Comparison of ENCODE assay signal across 1 fruit fly cellular context in genomic region chr3L:19027172-19027571, dm6.
TF ChIP-seq lines count a peak whose summit lies in the region.

No protein-coding gene starts in this region.

TF ChIP-seq in whole organism, embryonic, 481 proteins besides CTCF, POLR2A, EP300 and RAD21 (continued from another document):
- peak; percentile 39 for TF ChIP-seq phol (tag; optimal IDR thresholded peaks at IDR 0.05; lab: Kevin White, UChicago)
- TF ChIP-seq al (GFP tag; IDR thresholded peaks at IDR 0.05; lab: Robert Waterston, UW), result no peak
- TF ChIP-seq wek (GFP tag; optimal IDR thresholded peaks at IDR 0.05; lab: Kevin White, UChicago), result no peak
- TF ChIP-seq CG1647 (GFP tag; optimal IDR thresholded peaks at IDR 0.05; lab: Kevin White, UChicago), result no peak
- no peak for TF ChIP-seq chm (GFP tag; IDR thresholded peaks at IDR 0.05; lab: Robert Waterston, UW)
- no peak for TF ChIP-seq Atf6 (GFP tag; IDR thresholded peaks at IDR 0.05; lab: Robert Waterston, UW)
- TF ChIP-seq CG3726 (GFP tag; IDR thresholded peaks at IDR 0.05; lab: Robert Waterston, UW), result no peak
- no peak for TF ChIP-seq CG7987 (GFP tag; optimal IDR thresholded peaks at IDR 0.05; lab: Kevin White, UChicago)
- no peak for TF ChIP-seq CG6683 (GFP tag; optimal IDR thresholded peaks at IDR 0.05; lab: Kevin White, UChicago)
- TF ChIP-seq Oaz (GFP tag; IDR thresholded peaks at IDR 0.05; lab: Robert Waterston, UW), result no peak
- TF ChIP-seq CG2875 (GFP tag; optimal IDR thresholded peaks at IDR 0.05; lab: Kevin White, UChicago), result no peak
- TF ChIP-seq sqz (GFP tag; optimal IDR thresholded peaks at IDR 0.05; lab: Kevin White, UChicago), result no peak
- peak; percentile 23 for TF ChIP-seq unpg (GFP tag; optimal IDR thresholded peaks at IDR 0.05; lab: Kevin White, UChicago)
- no peak for TF ChIP-seq Hr3 (GFP tag; optimal IDR thresholded peaks at IDR 0.05; lab: Kevin White, UChicago)
- TF ChIP-seq ATbp (GFP tag; optimal IDR thresholded peaks at IDR 0.05; lab: Kevin White, UChicago), result no peak
- no peak for TF ChIP-seq Usf (GFP tag; optimal IDR thresholded peaks at IDR 0.05; lab: Kevin White, UChicago)
- TF ChIP-seq Rfx (GFP tag; IDR thresholded peaks at IDR 0.05; lab: Robert Waterston, UW), result no peak
- no peak for TF ChIP-seq CG11247 (GFP tag; IDR thresholded peaks at IDR 0.05; lab: Robert Waterston, UW)
- no peak for TF ChIP-seq CG17612 (GFP tag; IDR thresholded peaks at IDR 0.05; lab: Robert Waterston, UW)
- no peak for TF ChIP-seq Max (GFP tag; optimal IDR thresholded peaks at IDR 0.05; lab: Kevin White, UChicago)
- TF ChIP-seq ham (GFP tag; IDR thresholded peaks at IDR 0.05; lab: Robert Waterston, UW), result no peak
- TF ChIP-seq CG4360 (GFP tag; IDR thresholded peaks at IDR 0.05; lab: Robert Waterston, UW), result no peak
- no peak for TF ChIP-seq Kr (GFP tag; optimal IDR thresholded peaks at IDR 0.05; lab: Kevin White, UChicago)
- no peak for TF ChIP-seq Pdp1 (GFP tag; optimal IDR thresholded peaks at IDR 0.05; lab: Kevin White, UChicago)
- no peak for TF ChIP-seq slou (GFP tag; optimal IDR thresholded peaks at IDR 0.05; lab: Kevin White, UChicago)
- peak; percentile 51 for TF ChIP-seq dmrt99B (tag; optimal IDR thresholded peaks at IDR 0.05; lab: Kevin White, UChicago)
- no peak for TF ChIP-seq HLH3B (GFP tag; IDR thresholded peaks at IDR 0.05; lab: Robert Waterston, UW)
- no peak for TF ChIP-seq fu2 (GFP tag; optimal IDR thresholded peaks at IDR 0.05; lab: Kevin White, UChicago)
- no peak for TF ChIP-seq cato (GFP tag; optimal IDR thresholded peaks at IDR 0.05; lab: Kevin White, UChicago; ENCODE audit: borderline replicate concordance)
- TF ChIP-seq CG16779 (GFP tag; IDR thresholded peaks at IDR 0.05; lab: Robert Waterston, UW), result no peak
- no peak for TF ChIP-seq CG2116 (GFP tag; optimal IDR thresholded peaks at IDR 0.05; lab: Kevin White, UChicago)
- no peak for TF ChIP-seq CG8765 (GFP tag; IDR thresholded peaks at IDR 0.05; lab: Robert Waterston, UW)
- no peak for TF ChIP-seq CG7786 (GFP tag; optimal IDR thresholded peaks at IDR 0.05; lab: Kevin White, UChicago)
- no peak for TF ChIP-seq nerfin-1 (tag; optimal IDR thresholded peaks at IDR 0.05; lab: Kevin White, UChicago)
- TF ChIP-seq HLH4C (GFP tag; IDR thresholded peaks at IDR 0.05; lab: Robert Waterston, UW; ENCODE audit: partially characterized antibody), result no peak
- no peak for TF ChIP-seq run (tag; optimal IDR thresholded peaks at IDR 0.05; lab: Kevin White, UChicago)
- TF ChIP-seq CG6254 (GFP tag; optimal IDR thresholded peaks at IDR 0.05; lab: Kevin White, UChicago), result no peak
- no peak for TF ChIP-seq CG42726 (GFP tag; IDR thresholded peaks at IDR 0.05; lab: Robert Waterston, UW; ENCODE audit: partially characterized antibody)
- no peak for TF ChIP-seq pita (GFP tag; optimal IDR thresholded peaks at IDR 0.05; lab: Kevin White, UChicago)
- no peak for TF ChIP-seq dati (GFP tag; IDR thresholded peaks at IDR 0.05; lab: Robert Waterston, UW)
- no peak for TF ChIP-seq CG1603 (tag; optimal IDR thresholded peaks at IDR 0.05; lab: Kevin White, UChicago)
- TF ChIP-seq CG18599 (GFP tag; optimal IDR thresholded peaks at IDR 0.05; lab: Kevin White, UChicago), result peak; percentile 23
- TF ChIP-seq CG3838 (GFP tag; optimal IDR thresholded peaks at IDR 0.05; lab: Kevin White, UChicago), result no peak
- no peak for TF ChIP-seq CG7745 (tag; optimal IDR thresholded peaks at IDR 0.05; lab: Kevin White, UChicago)
- TF ChIP-seq hkb (optimal IDR thresholded peaks at IDR 0.05; lab: Kevin White, UChicago), result no peak
- TF ChIP-seq hkb (GFP tag; IDR thresholded peaks at IDR 0.05; lab: Robert Waterston, UW), result 0 out of 2 replicates have a peak, but pooled peaks have one; percentile 15
- no peak for TF ChIP-seq H15 (GFP tag; IDR thresholded peaks at IDR 0.05; lab: Robert Waterston, UW)
- peak; percentile 3 for TF ChIP-seq CG17385 (GFP tag; optimal IDR thresholded peaks at IDR 0.05; lab: Kevin White, UChicago)
- no peak for TF ChIP-seq CG11723 (GFP tag; optimal IDR thresholded peaks at IDR 0.05; lab: Kevin White, UChicago)
- TF ChIP-seq Optix (GFP tag; IDR thresholded peaks at IDR 0.05; lab: Robert Waterston, UW), result no peak
- TF ChIP-seq CG2712 (tag; optimal IDR thresholded peaks at IDR 0.05; lab: Kevin White, UChicago), result peak; percentile 5
- TF ChIP-seq CG3065 (GFP tag; optimal IDR thresholded peaks at IDR 0.05; lab: Kevin White, UChicago), result no peak
- no peak for TF ChIP-seq CG34422 (GFP tag; IDR thresholded peaks at IDR 0.05; lab: Robert Waterston, UW)
- no peak for TF ChIP-seq Ptx1 (GFP tag; IDR thresholded peaks at IDR 0.05; lab: Robert Waterston, UW)
- TF ChIP-seq CG17186 (GFP tag; optimal IDR thresholded peaks at IDR 0.05; lab: Kevin White, UChicago), result no peak
- no peak for TF ChIP-seq rib (GFP tag; IDR thresholded peaks at IDR 0.05; lab: Robert Waterston, UW)
- peak; percentile 27 for TF ChIP-seq sens (GFP tag; lab: Kevin White, UChicago)
- TF ChIP-seq vfl (GFP tag; optimal IDR thresholded peaks at IDR 0.05; lab: Kevin White, UChicago), result no peak
- no peak for TF ChIP-seq CG5953 (GFP tag; IDR thresholded peaks at IDR 0.05; lab: Robert Waterston, UW)
- TF ChIP-seq Jarid2 (GFP tag; optimal IDR thresholded peaks at IDR 0.05; lab: Kevin White, UChicago), result no peak
- TF ChIP-seq E2f1 (GFP tag; IDR thresholded peaks at IDR 0.05; lab: Robert Waterston, UW), result no peak
- TF ChIP-seq Meics (GFP tag; optimal IDR thresholded peaks at IDR 0.05; lab: Kevin White, UChicago), result peak; percentile 6
- TF ChIP-seq usp (GFP tag; optimal IDR thresholded peaks at IDR 0.05; lab: Kevin White, UChicago), result no peak
- TF ChIP-seq Chrac-16 (GFP tag; optimal IDR thresholded peaks at IDR 0.05; lab: Kevin White, UChicago), result no peak
- no peak for TF ChIP-seq Xbp1 (GFP tag; optimal IDR thresholded peaks at IDR 0.05; lab: Kevin White, UChicago)
- no peak for TF ChIP-seq grau (tag; optimal IDR thresholded peaks at IDR 0.05; lab: Kevin White, UChicago)
- no peak for TF ChIP-seq Fer3 (tag; optimal IDR thresholded peaks at IDR 0.05; lab: Kevin White, UChicago)
- peak; percentile 13 for TF ChIP-seq Fer1 (GFP tag; optimal IDR thresholded peaks at IDR 0.05; lab: Kevin White, UChicago)
- no peak for TF ChIP-seq slbo (GFP tag; IDR thresholded peaks at IDR 0.05; lab: Robert Waterston, UW)
- no peak for TF ChIP-seq CG12744 (GFP tag; optimal IDR thresholded peaks at IDR 0.05; lab: Kevin White, UChicago)
- no peak for TF ChIP-seq pzg (GFP tag; optimal IDR thresholded peaks at IDR 0.05; lab: Kevin White, UChicago)
- no peak for TF ChIP-seq psq (GFP tag; optimal IDR thresholded peaks at IDR 0.05; lab: Kevin White, UChicago)
- no peak for TF ChIP-seq Ravus (GFP tag; IDR thresholded peaks at IDR 0.05; lab: Robert Waterston, UW)
- TF ChIP-seq dimm (GFP tag; IDR thresholded peaks at IDR 0.05; lab: Robert Waterston, UW), result no peak
- peak; percentile 5 for TF ChIP-seq Atf-2 (GFP tag; optimal IDR thresholded peaks at IDR 0.05; lab: Kevin White, UChicago)
- TF ChIP-seq CG14050 (GFP tag; IDR thresholded peaks at IDR 0.05; lab: Robert Waterston, UW), result no peak
- no peak for TF ChIP-seq CG14014 (GFP tag; IDR thresholded peaks at IDR 0.05; lab: Robert Waterston, UW)
- TF ChIP-seq CG32772 (GFP tag; IDR thresholded peaks at IDR 0.05; lab: Robert Waterston, UW), result no peak
- no peak for TF ChIP-seq CG30431 (GFP tag; optimal IDR thresholded peaks at IDR 0.05; lab: Kevin White, UChicago)
- no peak for TF ChIP-seq gsb (GFP tag; IDR thresholded peaks at IDR 0.05; lab: Robert Waterston, UW)
- TF ChIP-seq bsh (GFP tag; optimal IDR thresholded peaks at IDR 0.05; lab: Kevin White, UChicago), result peak in 1 of 2 experiments; percentile 6
- no peak for TF ChIP-seq cwo (GFP tag; optimal IDR thresholded peaks at IDR 0.05; lab: Kevin White, UChicago)
- TF ChIP-seq nmo (GFP tag; optimal IDR thresholded peaks at IDR 0.05; lab: Kevin White, UChicago), result peak; percentile 8
- no peak for TF ChIP-seq crp (GFP tag; optimal IDR thresholded peaks at IDR 0.05; lab: Kevin White, UChicago)
- peak; percentile 17 for TF ChIP-seq fd96Cb (tag; optimal IDR thresholded peaks at IDR 0.05; lab: Kevin White, UChicago)
- TF ChIP-seq CG10321 (GFP tag; IDR thresholded peaks at IDR 0.05; lab: Robert Waterston, UW), result no peak
- TF ChIP-seq CG10462 (GFP tag; optimal IDR thresholded peaks at IDR 0.05; lab: Kevin White, UChicago), result no peak
- TF ChIP-seq CG11504 (tag; optimal IDR thresholded peaks at IDR 0.05; lab: Kevin White, UChicago), result peak; percentile 35
- peak; percentile 12; the same call in 1 of the 3 replicates for TF ChIP-seq CG7357 (GFP tag; IDR thresholded peaks at IDR 0.05; lab: Robert Waterston, UW)
- no peak for TF ChIP-seq fd64A (GFP tag; optimal IDR thresholded peaks at IDR 0.05; lab: Kevin White, UChicago)
- TF ChIP-seq knrl (GFP tag; IDR thresholded peaks at IDR 0.05; lab: Robert Waterston, UW; ENCODE audit: partially characterized antibody), result no peak
- no peak for TF ChIP-seq otp (GFP tag; IDR thresholded peaks at IDR 0.05; lab: Robert Waterston, UW)
- TF ChIP-seq CG9932 (GFP tag; IDR thresholded peaks at IDR 0.05; lab: Robert Waterston, UW), result no peak
- TF ChIP-seq ranshi (GFP tag; IDR thresholded peaks at IDR 0.05; lab: Robert Waterston, UW), result no peak
- peak; percentile 57 for TF ChIP-seq lab (GFP tag; optimal IDR thresholded peaks at IDR 0.05; lab: Kevin White, UChicago)
- no peak for TF ChIP-seq Tbp (GFP tag; optimal IDR thresholded peaks at IDR 0.05; lab: Kevin White, UChicago)
- TF ChIP-seq CG7556 (GFP tag; optimal IDR thresholded peaks at IDR 0.05; lab: Kevin White, UChicago), result peak; percentile 22
- no peak for TF ChIP-seq dpn (GFP tag; optimal IDR thresholded peaks at IDR 0.05; lab: Kevin White, UChicago)
- TF ChIP-seq grn (GFP tag; optimal IDR thresholded peaks at IDR 0.05; lab: Kevin White, UChicago), result no peak
- no peak for TF ChIP-seq caup (GFP tag; optimal IDR thresholded peaks at IDR 0.05; lab: Kevin White, UChicago; ENCODE audit: severe bottlenecking)
- no peak for TF ChIP-seq CG2202 (tag; optimal IDR thresholded peaks at IDR 0.05; lab: Kevin White, UChicago)
- no peak for TF ChIP-seq CG31388 (GFP tag; optimal IDR thresholded peaks at IDR 0.05; lab: Kevin White, UChicago)
- TF ChIP-seq CHES-1-like (GFP tag; optimal IDR thresholded peaks at IDR 0.05; lab: Kevin White, UChicago), result no peak
- peak; percentile 21 for TF ChIP-seq CG7839 (tag; optimal IDR thresholded peaks at IDR 0.05; lab: Kevin White, UChicago)
- no peak for TF ChIP-seq Ets97D (GFP tag; optimal IDR thresholded peaks at IDR 0.05; lab: Kevin White, UChicago)
- TF ChIP-seq BEAF-32 (GFP tag; optimal IDR thresholded peaks at IDR 0.05; lab: Kevin White, UChicago), result no peak
- no peak for TF ChIP-seq Doc2 (GFP tag; IDR thresholded peaks at IDR 0.05; lab: Robert Waterston, UW)
- peak; percentile 38 for TF ChIP-seq CG2120 (GFP tag; optimal IDR thresholded peaks at IDR 0.05; lab: Kevin White, UChicago)
- no peak for TF ChIP-seq CG8281 (tag; optimal IDR thresholded peaks at IDR 0.05; lab: Kevin White, UChicago)
- no peak for TF ChIP-seq mld (GFP tag; IDR thresholded peaks at IDR 0.05; lab: Robert Waterston, UW; ENCODE audit: partially characterized antibody)
- peak; percentile 4 for TF ChIP-seq CoRest (tag; optimal IDR thresholded peaks at IDR 0.05; lab: Kevin White, UChicago)
- TF ChIP-seq CG17359 (tag; optimal IDR thresholded peaks at IDR 0.05; lab: Kevin White, UChicago), result peak; percentile 28
- TF ChIP-seq CG6175 (GFP tag; IDR thresholded peaks at IDR 0.05; lab: Robert Waterston, UW), result no peak
- TF ChIP-seq CG30020 (tag; optimal IDR thresholded peaks at IDR 0.05; lab: Kevin White, UChicago), result no peak
- no peak for TF ChIP-seq Dip2 (GFP tag; IDR thresholded peaks at IDR 0.05; lab: Robert Waterston, UW)
- peak; percentile 23 for TF ChIP-seq CG3281 (GFP tag; optimal IDR thresholded peaks at IDR 0.05; lab: Kevin White, UChicago)
- TF ChIP-seq tin (GFP tag; optimal IDR thresholded peaks at IDR 0.05; lab: Kevin White, UChicago), result no peak
- peak; percentile 31 for TF ChIP-seq CG2678 (tag; optimal IDR thresholded peaks at IDR 0.05; lab: Kevin White, UChicago)
- TF ChIP-seq CG7271 (tag; optimal IDR thresholded peaks at IDR 0.05; lab: Kevin White, UChicago), result no peak
- TF ChIP-seq Eip74EF (GFP tag; optimal IDR thresholded peaks at IDR 0.05; lab: Kevin White, UChicago), result no peak
- no peak for TF ChIP-seq peb (GFP tag; IDR thresholded peaks at IDR 0.05; lab: Robert Waterston, UW)
- no peak for TF ChIP-seq pho (GFP tag; optimal IDR thresholded peaks at IDR 0.05; lab: Kevin White, UChicago)
- no peak for TF ChIP-seq Neu2 (GFP tag; optimal IDR thresholded peaks at IDR 0.05; lab: Kevin White, UChicago; ENCODE audit: borderline replicate concordance)
- no peak for TF ChIP-seq gce (GFP tag; IDR thresholded peaks at IDR 0.05; lab: Robert Waterston, UW)
- no peak for TF ChIP-seq CG4707 (GFP tag; optimal IDR thresholded peaks at IDR 0.05; lab: Kevin White, UChicago)
- TF ChIP-seq Mrtf (GFP tag; IDR thresholded peaks at IDR 0.05; lab: Robert Waterston, UW), result no peak
- TF ChIP-seq CG10147 (GFP tag; optimal IDR thresholded peaks at IDR 0.05; lab: Kevin White, UChicago), result no peak
- no peak for TF ChIP-seq CG15514 (GFP tag; optimal IDR thresholded peaks at IDR 0.05; lab: Kevin White, UChicago)
- TF ChIP-seq CG12769 (tag; optimal IDR thresholded peaks at IDR 0.05; lab: Kevin White, UChicago), result no peak
- no peak for TF ChIP-seq CG13775 (GFP tag; optimal IDR thresholded peaks at IDR 0.05; lab: Kevin White, UChicago)
- peak; percentile 5 for TF ChIP-seq Sox100B (GFP tag; optimal IDR thresholded peaks at IDR 0.05; lab: Kevin White, UChicago)
- peak in 1 of 2 experiments; percentile 35 for TF ChIP-seq Hr51 (GFP tag; optimal IDR thresholded peaks at IDR 0.05; lab: Kevin White, UChicago)
- TF ChIP-seq zf30C (GFP tag; optimal IDR thresholded peaks at IDR 0.05; lab: Kevin White, UChicago), result no peak
- no peak for TF ChIP-seq BtbVII (GFP tag; optimal IDR thresholded peaks at IDR 0.05; lab: Kevin White, UChicago)
- no peak for TF ChIP-seq hbn (GFP tag; IDR thresholded peaks at IDR 0.05; lab: Robert Waterston, UW; ENCODE audit: partially characterized antibody)
- TF ChIP-seq gt (GFP tag; IDR thresholded peaks at IDR 0.05; lab: Robert Waterston, UW), result no peak
- no peak for TF ChIP-seq ssp (GFP tag; IDR thresholded peaks at IDR 0.05; lab: Robert Waterston, UW)
- TF ChIP-seq CG16813 (GFP tag; IDR thresholded peaks at IDR 0.05; lab: Robert Waterston, UW; ENCODE audit: partially characterized antibody), result no peak
- TF ChIP-seq z (GFP tag; IDR thresholded peaks at IDR 0.05; lab: Robert Waterston, UW), result no peak
